Fruit fly (Drosophila melanogaster) whole organism, pupa: ENCODE results near the gene CG15210.

Experiments used
- CG10348 ChIP-seq: fragments of 200-800 bp; sonication (Bioruptor generic); IDR thresholded peaks from 2 replicates; pipeline ENCODE4 v1.3.6; 2022; ENCODE audit warnings: missing biosample characterization, missing genetic modification characterization
- CG12605 ChIP-seq: fragments of 200-800 bp; sonication (Bioruptor generic); IDR thresholded peaks from 2 replicates; pipeline ENCODE4 v1.3.6; 2022; ENCODE audit warnings: missing biosample characterization, missing genetic modification characterization
- CG13204 ChIP-seq: fragments of 200-800 bp; sonication (Bioruptor generic); optimal IDR thresholded peaks from 2 replicates; lab custom pipeline; 2018; ENCODE audit warnings: missing biosample characterization, mild to moderate bottlenecking, missing genetic modification characterization, moderate library complexity
- CG14655 ChIP-seq: fragments of 200-800 bp; sonication (Bioruptor generic); optimal IDR thresholded peaks from 3 replicates; lab custom pipeline; 2017; ENCODE audit warnings: mild to moderate bottlenecking, missing biosample characterization, missing genetic modification reagents, missing genetic modification characterization
- CG15710 ChIP-seq: fragments of 200-800 bp; sonication (Bioruptor generic); optimal IDR thresholded peaks from 2 replicates; lab custom pipeline; 2018; ENCODE audit warnings: missing biosample characterization, mild to moderate bottlenecking, missing genetic modification characterization, moderate library complexity
- CG17806 ChIP-seq: fragments of 200-800 bp; sonication (Bioruptor generic); optimal IDR thresholded peaks from 2 replicates; lab custom pipeline; 2018; ENCODE audit warnings: missing biosample characterization, mild to moderate bottlenecking, missing genetic modification characterization, moderate library complexity
- CG32121 ChIP-seq: fragments of 200-800 bp; sonication (Bioruptor generic); IDR thresholded peaks from 2 replicates; pipeline ENCODE4 v1.3.6; 2022; ENCODE audit warnings: missing biosample characterization, missing genetic modification characterization
- CG34367 ChIP-seq: fragments of 200-800 bp; sonication (Bioruptor generic); optimal IDR thresholded peaks from 2 replicates; lab custom pipeline; 2018; ENCODE audit warnings: missing biosample characterization, mild to moderate bottlenecking, missing genetic modification characterization
- CG4496 ChIP-seq: fragments of 200-800 bp; sonication (Bioruptor generic); IDR thresholded peaks from 3 replicates; pipeline ENCODE4 v1.3.6; 2022; ENCODE audit warnings: missing biosample characterization, missing genetic modification characterization
- CG8159 ChIP-seq: fragments of 200-800 bp; sonication (Bioruptor generic); optimal IDR thresholded peaks from 3 replicates; lab custom pipeline; 2018; ENCODE audit warnings: missing biosample characterization, mild to moderate bottlenecking, missing genetic modification characterization, moderate library complexity
- CG8301 ChIP-seq: fragments of 200-800 bp; sonication (Bioruptor generic); optimal IDR thresholded peaks from 2 replicates; lab custom pipeline; 2018; ENCODE audit warnings: missing biosample characterization, mild to moderate bottlenecking, missing genetic modification characterization
- CG9948 ChIP-seq: fragments of 200-800 bp; sonication (Bioruptor generic); optimal IDR thresholded peaks from 2 replicates; lab custom pipeline; 2018; ENCODE audit warnings: missing biosample characterization, mild to moderate bottlenecking, missing genetic modification characterization, moderate library complexity
- D1 ChIP-seq: fragments of 200-800 bp; sonication (Bioruptor generic); optimal IDR thresholded peaks from 2 replicates; lab custom pipeline; 2018; ENCODE audit warnings: missing biosample characterization, mild to moderate bottlenecking, missing genetic modification characterization, moderate library complexity
- EcR ChIP-seq: fragments of 200-800 bp; sonication (Bioruptor generic); optimal IDR thresholded peaks from 3 replicates; lab custom pipeline; 2019; ENCODE audit warnings: missing biosample characterization, missing genetic modification characterization, mild to moderate bottlenecking, moderate library complexity, missing genetic modification reagents
- Ets98B ChIP-seq: fragments of 200-800 bp; sonication (Bioruptor generic); IDR thresholded peaks from 2 replicates; pipeline ENCODE4 v1.3.6; 2022; ENCODE audit warnings: missing biosample characterization, missing genetic modification characterization
- Pif1A ChIP-seq: fragments of 200-800 bp; sonication (Bioruptor generic); optimal IDR thresholded peaks from 3 replicates; lab custom pipeline; 2016; ENCODE audit warnings: missing biosample characterization, missing genetic modification characterization
- Pif1B ChIP-seq: fragments of 200-800 bp; sonication (Bioruptor generic); optimal IDR thresholded peaks from 3 replicates; lab custom pipeline; 2016; ENCODE audit warnings: missing biosample characterization, missing genetic modification characterization
- Snoo ChIP-seq: fragments of 200-800 bp; sonication (Bioruptor generic); optimal IDR thresholded peaks from 3 replicates; lab custom pipeline; 2017; ENCODE audit warnings: missing biosample characterization, mild to moderate bottlenecking, missing genetic modification characterization, inconsistent platforms
- fd96Ca ChIP-seq: fragments of 200-800 bp; sonication (Bioruptor generic); IDR thresholded peaks from 3 replicates; pipeline ENCODE4 v1.3.6; 2022; ENCODE audit warnings: missing biosample characterization, missing genetic modification characterization
- gl ChIP-seq: fragments of 200-800 bp; sonication (Bioruptor generic); optimal IDR thresholded peaks from 2 replicates; lab custom pipeline; 2018; ENCODE audit warnings: missing biosample characterization, mild to moderate bottlenecking, missing genetic modification characterization
- rn ChIP-seq: fragments of 200-800 bp; sonication (Bioruptor generic); IDR thresholded peaks from 2 replicates; pipeline ENCODE4 v1.3.6; 2022; ENCODE audit warnings: missing biosample characterization, missing genetic modification characterization

CG15210 gene

DNA sequence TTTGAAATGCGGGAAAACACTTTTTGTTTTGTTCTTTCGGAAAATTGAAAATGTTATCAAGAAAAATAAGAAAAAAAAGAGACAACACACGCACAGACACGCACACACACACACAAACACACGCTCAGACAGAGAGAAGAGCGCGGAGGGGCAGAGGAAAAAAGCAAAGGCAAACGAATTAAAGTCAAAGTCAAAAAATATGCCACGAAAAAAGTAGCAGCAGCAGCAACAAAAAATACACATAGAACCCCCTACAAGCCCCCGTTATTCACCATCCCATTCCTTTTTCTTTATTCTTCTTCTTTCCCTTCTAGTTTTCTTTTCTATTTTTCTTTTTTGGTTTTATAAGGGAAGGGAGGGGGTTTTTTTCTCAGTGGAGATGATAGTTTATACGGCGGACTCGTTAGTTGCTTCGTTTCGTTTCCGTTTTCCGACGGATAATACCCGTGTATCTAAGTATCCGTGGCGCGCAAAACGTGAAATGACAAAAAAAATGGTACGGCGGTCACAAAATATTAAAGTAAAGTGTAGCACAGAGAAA is 24.1 kb upstream of the CG15210 start:
- no peak for TF ChIP-seq D1 (tag; lab: Kevin White, UChicago)
- TF ChIP-seq CG32121 (GFP tag; lab: Robert Waterston, UW) = no peak
- no peak for TF ChIP-seq CG8301 (tag; lab: Kevin White, UChicago)
- no peak for TF ChIP-seq CG17806 (tag; lab: Kevin White, UChicago)
- no peak for TF ChIP-seq CG4496 (GFP tag; lab: Robert Waterston, UW)
- TF ChIP-seq, all 21 proteins: peak for 0

DNA sequence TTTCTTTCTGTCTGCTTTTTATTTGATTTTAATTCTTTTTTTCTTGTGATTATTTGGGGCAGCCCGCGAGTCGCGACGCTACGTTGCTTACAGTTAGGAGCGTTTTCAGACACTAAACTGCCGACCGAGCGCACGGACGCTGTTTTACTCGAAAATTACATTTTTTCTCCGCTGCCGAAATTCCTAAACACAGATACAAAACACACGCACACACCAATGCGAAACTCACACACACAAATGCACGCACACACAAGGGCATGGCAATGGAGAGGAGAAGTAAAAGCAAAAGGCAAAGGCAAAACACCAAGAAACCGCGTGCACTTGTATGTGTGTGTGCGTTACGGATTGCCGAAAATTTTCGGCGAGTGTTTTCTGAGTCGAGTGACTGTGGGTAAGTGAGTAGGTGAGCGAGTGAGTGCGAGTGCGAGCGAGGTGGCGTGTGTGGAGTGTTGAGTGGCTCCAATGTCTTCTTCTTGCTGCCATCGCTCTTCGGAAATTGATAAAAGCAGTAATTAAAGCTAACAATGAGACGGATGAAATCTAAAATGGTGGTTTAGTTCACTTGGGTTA is 23.4 kb upstream of the CG15210 start:
- TF ChIP-seq CG13204 = no peak
- no peak for TF ChIP-seq CG8159 (tag; lab: Kevin White, UChicago)
- no peak for TF ChIP-seq D1 (tag; lab: Kevin White, UChicago)
- TF ChIP-seq CG17806 (tag; lab: Kevin White, UChicago) = no peak
- no peak for TF ChIP-seq gl (tag; lab: Kevin White, UChicago)
- TF ChIP-seq Ets98B (GFP tag; lab: Robert Waterston, UW) = no peak
- TF ChIP-seq CG12605 = no peak
- no peak for TF ChIP-seq Snoo (tag; lab: Kevin White, UChicago)
- no peak for TF ChIP-seq fd96Ca (GFP tag; lab: Robert Waterston, UW)
- no peak for TF ChIP-seq CG32121 (GFP tag; lab: Robert Waterston, UW)

dm6 chrX:10816856-10817255 is 22.2 kb upstream of the CG15210 start:
- no peak for TF ChIP-seq rn (GFP tag; lab: Robert Waterston, UW)
- TF ChIP-seq CG8301 (tag; lab: Kevin White, UChicago) = no peak
- no peak for TF ChIP-seq EcR (GFP tag; lab: Kevin White, UChicago)
- no peak for TF ChIP-seq CG34367
- no peak for TF ChIP-seq Pif1B (GFP tag; lab: Kevin White, UChicago)
- no peak for TF ChIP-seq CG32121 (GFP tag; lab: Robert Waterston, UW)
- no peak for TF ChIP-seq Ets98B (GFP tag; lab: Robert Waterston, UW)
- TF ChIP-seq CG13204 = no peak
- no peak for TF ChIP-seq Pif1A (GFP tag; lab: Kevin White, UChicago)
- no peak for TF ChIP-seq CG10348 (GFP tag; lab: Robert Waterston, UW)
- no peak for TF ChIP-seq CG15710
- TF ChIP-seq D1 (tag; lab: Kevin White, UChicago) = no peak
- no peak for TF ChIP-seq CG4496 (GFP tag; lab: Robert Waterston, UW)
- TF ChIP-seq fd96Ca (GFP tag; lab: Robert Waterston, UW) = no peak
- no peak for TF ChIP-seq Snoo (tag; lab: Kevin White, UChicago)
- no peak for TF ChIP-seq CG17806 (tag; lab: Kevin White, UChicago)

DNA sequence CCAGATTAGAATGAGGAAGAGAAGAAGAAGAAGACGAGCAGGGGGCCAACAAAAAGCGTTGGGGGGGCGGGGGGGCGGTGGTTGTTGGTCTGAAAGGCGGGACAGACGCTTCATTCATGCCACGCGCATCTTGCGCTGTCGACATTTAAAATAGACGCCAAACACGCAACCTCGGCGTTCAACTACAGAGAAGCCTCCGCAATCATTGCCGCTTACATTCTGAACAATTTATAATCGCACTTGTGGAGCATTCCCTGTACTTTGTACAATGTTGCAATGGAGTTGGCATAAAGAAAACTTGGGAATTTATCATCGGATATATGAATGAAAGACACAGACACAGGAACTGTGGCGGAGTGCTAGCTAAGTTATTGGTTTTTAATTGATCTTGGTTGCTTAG is 18.3 kb upstream of the CG15210 start:
- TF ChIP-seq CG10348 (GFP tag; lab: Robert Waterston, UW) (no peak), CG15710 (no peak), Pif1A (GFP tag; lab: Kevin White, UChicago) (no peak), EcR (GFP tag; lab: Kevin White, UChicago) (no peak), rn (GFP tag; lab: Robert Waterston, UW) (no peak), Snoo (tag; lab: Kevin White, UChicago) (no peak), Ets98B (GFP tag; lab: Robert Waterston, UW) (no peak), Pif1B (GFP tag; lab: Kevin White, UChicago) (no peak), CG34367 (no peak), CG8301 (tag; lab: Kevin White, UChicago) (no peak), CG32121 (GFP tag; lab: Robert Waterston, UW) (no peak), CG17806 (tag; lab: Kevin White, UChicago) (no peak), CG4496 (GFP tag; lab: Robert Waterston, UW) (no peak), CG8159 (tag; lab: Kevin White, UChicago) (no peak), gl (tag; lab: Kevin White, UChicago) (no peak), CG9948 (tag; lab: Kevin White, UChicago) (no peak), CG13204 (no peak), CG14655 (GFP tag; lab: Kevin White, UChicago) (no peak), CG12605 (no peak), fd96Ca (GFP tag; lab: Robert Waterston, UW) (no peak)

- TF ChIP-seq Pif1A (GFP tag; lab: Kevin White, UChicago) (no peak), CG8159 (tag; lab: Kevin White, UChicago) (no peak), Ets98B (GFP tag; lab: Robert Waterston, UW) (no peak), CG17806 (tag; lab: Kevin White, UChicago) (no peak), D1 (tag; lab: Kevin White, UChicago) (no peak), Pif1B (GFP tag; lab: Kevin White, UChicago) (no peak), CG12605 (no peak), CG15710 (no peak), CG4496 (GFP tag; lab: Robert Waterston, UW) (no peak), gl (tag; lab: Kevin White, UChicago) (no peak), CG8301 (tag; lab: Kevin White, UChicago) (no peak), CG13204 (no peak), EcR (GFP tag; lab: Kevin White, UChicago) (no peak)
- TF ChIP-seq, all 21 proteins: peak for 0
Measured at dm6 chrX:10822096-10822495, 16.9 kb upstream of the CG15210 start.
